Worm (Caenorhabditis elegans): ENCODE results near the gene C23G10.5.

The C23G10.5 gene

DNA sequence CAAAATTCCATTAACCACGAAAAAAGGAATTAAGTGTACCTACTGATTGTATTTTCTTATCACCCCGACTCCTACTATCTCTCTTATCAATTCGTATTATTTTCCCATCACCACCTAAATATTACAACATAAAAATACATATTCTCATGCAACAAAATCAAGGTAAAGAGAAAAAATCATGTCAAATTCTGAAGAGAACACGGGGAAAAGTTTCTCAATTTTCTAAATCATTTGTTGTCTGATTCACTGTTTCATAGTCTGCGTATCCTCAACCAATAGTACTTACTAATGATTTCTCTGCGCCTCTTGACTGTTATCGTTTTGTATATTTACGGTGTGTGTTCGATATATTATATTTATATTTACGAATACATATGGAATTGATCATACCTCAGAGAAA lies 41.0 kb downstream of the C23G10.5 start:
- TF ChIP-seq hnd-1 (tag; optimal IDR thresholded peaks at IDR 0.05) (no peak), scrt-1 (GFP tag; IDR thresholded peaks at IDR 0.05) (no peak), B0310.2 (tag; optimal IDR thresholded peaks at IDR 0.05) (no peak)

- no peak for TF ChIP-seq F13C5.2 (tag; optimal IDR thresholded peaks at IDR 0.05)
- TF ChIP-seq hmbx-1 (tag; optimal IDR thresholded peaks at IDR 0.05), result no peak
- no peak for TF ChIP-seq ceh-36 (tag; optimal IDR thresholded peaks at IDR 0.05)
- TF ChIP-seq hmg-4 (GFP tag; optimal IDR thresholded peaks at IDR 0.05), result no peak
- TF ChIP-seq aly-1 (tag; optimal IDR thresholded peaks at IDR 0.05), result no peak
- TF ChIP-seq ceh-13 (GFP tag; optimal IDR thresholded peaks at IDR 0.05), result no peak
- no peak for TF ChIP-seq scrt-1 (GFP tag; IDR thresholded peaks at IDR 0.05)
- no peak for TF ChIP-seq ama-1 (optimal IDR thresholded peaks at IDR 0.05)
- no peak for TF ChIP-seq ets-7 (tag; optimal IDR thresholded peaks at IDR 0.05)
- no peak for TF ChIP-seq pes-1 (GFP tag; IDR thresholded peaks at IDR 0.05)
- TF ChIP-seq B0310.2 (tag; optimal IDR thresholded peaks at IDR 0.05), result no peak
- TF ChIP-seq flt-1 (GFP tag; IDR thresholded peaks at IDR 0.05), result no peak
Measured at ce11 chrIII:6236649-6237048, 45.7 kb downstream of the C23G10.5 start, which contains the start of gene T12A2.21. Gene T12A2.21 (minus strand): TSS chrIII:6236749.

DNA sequence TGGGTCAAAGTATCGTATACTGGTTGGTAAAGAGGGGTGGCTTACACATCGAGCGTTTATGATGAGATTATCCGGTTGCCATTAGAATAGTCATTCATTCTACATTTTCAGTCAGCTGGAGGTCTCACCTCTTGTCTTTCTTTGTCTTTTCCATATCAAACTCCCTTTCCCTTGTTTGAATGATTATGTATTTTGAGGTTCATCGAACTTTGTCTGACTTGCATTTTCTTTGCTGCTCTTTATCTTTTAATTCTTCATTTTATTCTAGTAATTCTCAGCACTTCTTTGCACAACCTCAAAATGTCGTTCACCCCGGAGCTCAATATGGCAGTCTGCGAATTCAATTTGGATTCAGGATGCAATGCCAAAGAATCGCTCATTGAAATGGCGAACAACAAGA lies 49.6 kb downstream of the C23G10.5 start, which contains the start of gene T12A2.3:
Gene T12A2.3, plus strand, starts transcription at position 301 of the 400 bp plus-strand sequence.
- TF ChIP-seq flt-1 (GFP tag; IDR thresholded peaks at IDR 0.05), result no peak
- no peak for TF ChIP-seq sea-1 (GFP tag; conservative IDR thresholded peaks at IDR 0.05)
